Fruit fly (Drosophila melanogaster): Measurements from ENCODE around the gene CG7131.

The CG7131 gene

dm6 chr3R:18251876-18252275, 36.7 kb downstream of the CG7131 start:
- no peak for TF ChIP-seq h (optimal IDR thresholded peaks at IDR 0.05)
- TF ChIP-seq ttk (optimal IDR thresholded peaks at IDR 0.05) = peak; percentile 92
- no peak for TF ChIP-seq Sin3A (optimal IDR thresholded peaks at IDR 0.05)

- TF ChIP-seq psq (optimal IDR thresholded peaks at IDR 0.05) = no peak
- no peak for TF ChIP-seq insv (optimal IDR thresholded peaks at IDR 0.05)
- TF ChIP-seq Sin3A (optimal IDR thresholded peaks at IDR 0.05) = no peak
- no peak for TF ChIP-seq Myc (optimal IDR thresholded peaks at IDR 0.05)
- no peak for TF ChIP-seq h (optimal IDR thresholded peaks at IDR 0.05)
- TF ChIP-seq ttk (optimal IDR thresholded peaks at IDR 0.05) = no peak
Measured at dm6 chr3R:18250815-18251214, 37.8 kb downstream of the CG7131 start, which contains the start of gene CG18598. Gene CG18598, plus strand, starts transcription at chr3R:18251115.

dm6 chr3R:18249268-18249667, 39.3 kb downstream of the CG7131 start:
- TF ChIP-seq Sin3A (optimal IDR thresholded peaks at IDR 0.05) (no peak), ttk (optimal IDR thresholded peaks at IDR 0.05) (no peak), h (optimal IDR thresholded peaks at IDR 0.05) (no peak), Myc (optimal IDR thresholded peaks at IDR 0.05) (no peak), insv (optimal IDR thresholded peaks at IDR 0.05) (no peak), psq (optimal IDR thresholded peaks at IDR 0.05) (no peak)

dm6 chr3R:18246041-18246440, 42.5 kb downstream of the CG7131 start:
- TF ChIP-seq Myc (optimal IDR thresholded peaks at IDR 0.05) (no peak), ttk (optimal IDR thresholded peaks at IDR 0.05) (no peak), Sin3A (optimal IDR thresholded peaks at IDR 0.05) (no peak), h (optimal IDR thresholded peaks at IDR 0.05) (no peak), insv (optimal IDR thresholded peaks at IDR 0.05) (no peak), psq (optimal IDR thresholded peaks at IDR 0.05) (no peak)

- TF ChIP-seq insv (optimal IDR thresholded peaks at IDR 0.05) = no peak
- no peak for TF ChIP-seq ttk (optimal IDR thresholded peaks at IDR 0.05)
- no peak for TF ChIP-seq Sin3A (optimal IDR thresholded peaks at IDR 0.05)
- no peak for TF ChIP-seq h (optimal IDR thresholded peaks at IDR 0.05)
- no peak for TF ChIP-seq Myc (optimal IDR thresholded peaks at IDR 0.05)
- TF ChIP-seq psq (optimal IDR thresholded peaks at IDR 0.05) = no peak
Measured at dm6 chr3R:18245044-18245596, 43.5 kb downstream of the CG7131 start.

dm6 chr3R:18244171-18245043, 44.2 kb downstream of the CG7131 start:
- no peak for TF ChIP-seq ttk (optimal IDR thresholded peaks at IDR 0.05)
- no peak for TF ChIP-seq Sin3A (optimal IDR thresholded peaks at IDR 0.05)
- no peak for TF ChIP-seq h (optimal IDR thresholded peaks at IDR 0.05)

- TF ChIP-seq ttk (optimal IDR thresholded peaks at IDR 0.05) (no peak), insv (optimal IDR thresholded peaks at IDR 0.05) (no peak), h (optimal IDR thresholded peaks at IDR 0.05) (no peak)
Measured at dm6 chr3R:18243718-18244170, 44.8 kb downstream of the CG7131 start.

dm6 chr3R:18243000-18243399, 45.6 kb downstream of the CG7131 start:
- no peak for TF ChIP-seq h (optimal IDR thresholded peaks at IDR 0.05)
- no peak for TF ChIP-seq Myc (optimal IDR thresholded peaks at IDR 0.05)
- TF ChIP-seq Sin3A (optimal IDR thresholded peaks at IDR 0.05) = no peak
- TF ChIP-seq insv (optimal IDR thresholded peaks at IDR 0.05) = no peak
- no peak for TF ChIP-seq ttk (optimal IDR thresholded peaks at IDR 0.05)
- no peak for TF ChIP-seq psq (optimal IDR thresholded peaks at IDR 0.05)

- TF ChIP-seq h (optimal IDR thresholded peaks at IDR 0.05) (no peak), Myc (optimal IDR thresholded peaks at IDR 0.05) (no peak), psq (optimal IDR thresholded peaks at IDR 0.05) (no peak), ttk (optimal IDR thresholded peaks at IDR 0.05) (no peak), Sin3A (optimal IDR thresholded peaks at IDR 0.05) (no peak), insv (optimal IDR thresholded peaks at IDR 0.05) (no peak)
Measured at dm6 chr3R:18242089-18242955, 46.3 kb downstream of the CG7131 start, which contains the start of the genes CG7156 and 14-3-3epsilon. Gene CG7156, minus strand, starts transcription at chr3R:18242159. Gene 14-3-3epsilon, plus strand, starts transcription at chr3R:18242531.
